Worm (Caenorhabditis elegans): Measurements from ENCODE around the gene F31F6.1.

F31F6.1 gene

DNA sequence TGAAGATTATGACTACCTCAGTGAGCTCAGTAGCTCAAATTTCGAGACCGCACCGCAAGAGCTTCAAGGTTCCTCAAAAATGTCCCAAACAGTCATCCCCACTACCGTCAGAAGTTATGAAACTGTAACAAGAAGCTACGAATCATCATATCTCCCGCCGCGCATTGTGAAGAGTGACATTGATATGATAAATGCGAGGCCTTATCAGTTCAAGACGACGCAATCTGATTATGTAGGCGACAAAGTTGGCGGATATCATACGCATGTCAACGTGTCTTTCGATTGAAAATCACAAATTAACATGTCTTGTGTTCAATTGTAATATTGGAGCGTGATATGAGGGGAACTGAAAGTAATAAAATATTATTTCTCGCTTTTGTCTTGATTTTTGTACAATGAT lies 32.4 kb upstream of the F31F6.1 start (continued):
- TF ChIP-seq egl-44 (GFP tag; IDR thresholded peaks at IDR 0.05): no peak

DNA sequence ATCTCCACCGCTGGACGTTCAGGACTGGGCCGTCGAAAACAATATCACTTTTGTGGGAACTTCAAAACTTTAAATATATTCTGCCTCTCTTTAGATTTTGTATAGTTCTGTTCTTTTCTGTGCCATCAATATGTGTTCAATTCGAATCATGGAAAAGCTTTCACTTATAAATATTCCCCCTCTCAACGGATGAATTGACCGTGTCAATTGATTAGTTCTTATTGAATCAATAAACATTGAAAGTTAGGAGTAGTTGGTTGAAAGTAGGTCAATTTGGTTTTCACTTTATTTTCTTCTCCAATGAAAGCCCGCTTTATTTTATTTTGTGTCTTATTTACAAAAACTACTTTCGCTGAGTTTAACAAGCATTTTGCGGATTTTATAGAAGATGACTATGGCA lies 30.1 kb upstream of the F31F6.1 start, which contains the start of gene lips-8:
Gene lips-8 (plus strand): TSS at position 301 of the 400 bp plus-strand sequence.
- TF ChIP-seq egrh-3 (GFP tag; IDR thresholded peaks at IDR 0.05): no peak
- TF ChIP-seq ets-4 (GFP tag; optimal IDR thresholded peaks at IDR 0.05): no peak
- TF ChIP-seq tbp1 (GFP tag; optimal IDR thresholded peaks at IDR 0.05): no peak
- TF ChIP-seq ztf-22 (GFP tag; optimal IDR thresholded peaks at IDR 0.05): no peak
- TF ChIP-seq sdz-38 (tag; optimal IDR thresholded peaks at IDR 0.05): no peak
- TF ChIP-seq aptf-3 (GFP tag; IDR thresholded peaks at IDR 0.05): no peak
- no peak for TF ChIP-seq mes-4 (tag; optimal IDR thresholded peaks at IDR 0.05)
- no peak for TF ChIP-seq ztf-28 (GFP tag; IDR thresholded peaks at IDR 0.05)
- TF ChIP-seq repo-1 (tag; optimal IDR thresholded peaks at IDR 0.05): no peak
- TF ChIP-seq atf-7 (tag; optimal IDR thresholded peaks at IDR 0.05): no peak

DNA sequence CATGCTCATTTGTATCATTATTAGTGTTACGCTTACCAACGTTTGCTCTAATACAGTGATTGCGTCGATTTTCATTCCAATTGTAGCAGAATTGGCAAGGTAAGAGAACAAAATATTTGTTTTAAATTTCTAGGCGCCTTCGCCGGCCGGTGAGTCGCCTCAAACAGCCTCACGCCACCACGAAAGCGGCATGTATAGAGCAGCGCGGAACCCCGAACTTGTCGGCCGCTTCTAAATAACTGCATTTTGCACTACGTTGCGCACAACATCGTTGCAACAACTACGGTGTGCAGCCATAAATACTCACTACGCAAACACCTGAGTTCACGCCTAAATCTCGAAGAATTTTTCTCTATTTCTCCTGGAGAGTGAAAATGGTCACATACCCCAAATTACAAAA lies 29.1 kb upstream of the F31F6.1 start:
- TF ChIP-seq snpc-4 (GFP tag; optimal IDR thresholded peaks at IDR 0.05) (no peak), snpc-4 (tag; optimal IDR thresholded peaks at IDR 0.05) (peak in 2 of 4 experiments; percentile 85 to 89), hmg-20 (GFP tag; IDR thresholded peaks at IDR 0.05) (no peak), akir-1 (GFP tag; optimal IDR thresholded peaks at IDR 0.05) (no peak), lin-54 (GFP tag; optimal IDR thresholded peaks at IDR 0.05) (no peak), ztf-6 (GFP tag; IDR thresholded peaks at IDR 0.05) (no peak), nfyb-1 (GFP tag; IDR thresholded peaks at IDR 0.05) (no peak), F57C9.4 (tag; optimal IDR thresholded peaks at IDR 0.05) (no peak), snpc-1.1 (tag; optimal IDR thresholded peaks at IDR 0.05; ENCODE audit: insufficient read depth) (peak; percentile 76), ztf-28 (GFP tag; IDR thresholded peaks at IDR 0.05) (no peak), ZK185.1 (tag; optimal IDR thresholded peaks at IDR 0.05; ENCODE audit: poor library complexity, severe bottlenecking) (no peak)

DNA sequence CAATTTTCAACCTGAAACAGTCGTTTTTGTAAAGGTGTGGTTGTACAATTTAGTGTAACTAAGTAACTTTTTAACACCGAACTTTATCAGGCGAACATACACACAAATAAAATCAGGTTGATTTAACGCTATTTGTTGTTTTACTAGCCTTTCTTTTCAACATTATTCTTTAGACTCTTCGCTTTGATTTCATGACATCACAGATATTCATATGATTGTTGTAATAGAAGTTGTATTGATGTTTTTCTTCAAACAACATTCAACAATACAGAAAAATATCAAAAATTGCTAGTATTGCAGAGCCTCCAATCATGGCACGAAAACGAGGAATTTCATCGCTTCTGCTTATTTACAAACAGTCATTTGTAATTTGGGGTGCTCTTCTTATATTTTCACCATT lies 26.7 kb upstream of the F31F6.1 start, which contains the start of gene nac-1:
Gene nac-1 (plus strand): TSS at position 301 of the 400 bp plus-strand sequence.
- TF ChIP-seq tlf-1 (GFP tag; optimal IDR thresholded peaks at IDR 0.05) (no peak), dox-1 (GFP tag; IDR thresholded peaks at IDR 0.05) (no peak), bed-1 (GFP tag; IDR thresholded peaks at IDR 0.05) (no peak), ztf-18 (tag; optimal IDR thresholded peaks at IDR 0.05) (no peak), tbx-9 (tag; optimal IDR thresholded peaks at IDR 0.05; ENCODE audit: borderline replicate concordance) (no peak), attf-5 (GFP tag; optimal IDR thresholded peaks at IDR 0.05) (no peak), attf-3 (GFP tag; conservative IDR thresholded peaks at IDR 0.05) (no peak), ztf-28 (GFP tag; IDR thresholded peaks at IDR 0.05) (no peak), athp-1 (tag; optimal IDR thresholded peaks at IDR 0.05) (no peak), unc-62 (GFP tag; optimal IDR thresholded peaks at IDR 0.05) (no peak), sptf-2 (GFP tag; optimal IDR thresholded peaks at IDR 0.05) (no peak)

DNA sequence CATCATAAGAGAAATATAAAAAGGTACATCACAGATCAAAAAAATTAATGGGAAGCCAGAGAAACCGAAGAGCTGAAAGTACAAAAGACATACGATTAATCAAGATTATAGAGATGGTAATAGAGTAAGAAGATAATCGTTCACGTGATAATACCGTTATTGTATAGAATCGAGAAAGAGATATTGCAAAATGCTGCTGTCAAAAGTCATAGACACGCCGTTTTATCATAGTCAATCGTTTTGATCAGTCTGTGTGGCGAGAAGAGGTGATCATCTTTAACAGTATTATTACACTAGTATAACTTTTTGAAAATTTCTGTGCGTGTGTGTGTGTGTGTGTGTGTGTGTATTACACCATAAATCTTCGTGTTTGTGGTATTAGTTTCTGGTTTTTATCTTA lies 26.3 kb upstream of the F31F6.1 start:
- TF ChIP-seq ztf-18 (tag; optimal IDR thresholded peaks at IDR 0.05) (no peak), T26A5.8 (tag; optimal IDR thresholded peaks at IDR 0.05) (no peak), hsf-1 (GFP tag; IDR thresholded peaks at IDR 0.05) (no peak), hrde-1 (tag; optimal IDR thresholded peaks at IDR 0.05; ENCODE audit: borderline replicate concordance) (no peak), B0336.3 (GFP tag; IDR thresholded peaks at IDR 0.05) (no peak), unc-62 (GFP tag; optimal IDR thresholded peaks at IDR 0.05) (no peak), sptf-2 (GFP tag; optimal IDR thresholded peaks at IDR 0.05) (no peak), Y53G8AR.9 (GFP tag; conservative IDR thresholded peaks at IDR 0.05) (no peak), C06A6.2 (GFP tag; conservative IDR thresholded peaks at IDR 0.05) (no peak), chd-7 (tag; optimal IDR thresholded peaks at IDR 0.05) (no peak), mel-28 (tag; optimal IDR thresholded peaks at IDR 0.05; ENCODE audit: borderline replicate concordance) (no peak), ztf-3 (GFP tag; optimal IDR thresholded peaks at IDR 0.05) (no peak), efl-1 (GFP tag; optimal IDR thresholded peaks at IDR 0.05) (no peak), T07F8.4 (tag; optimal IDR thresholded peaks at IDR 0.05) (no peak), K11D2.4 (GFP tag; IDR thresholded peaks at IDR 0.05) (no peak), F23B12.7 (tag; optimal IDR thresholded peaks at IDR 0.05; ENCODE audit: insufficient read depth) (no peak)

Measured in whole organism, young adult.